Worm (Caenorhabditis elegans): ENCODE results near the gene F52E4.5.

The F52E4.5 gene

DNA sequence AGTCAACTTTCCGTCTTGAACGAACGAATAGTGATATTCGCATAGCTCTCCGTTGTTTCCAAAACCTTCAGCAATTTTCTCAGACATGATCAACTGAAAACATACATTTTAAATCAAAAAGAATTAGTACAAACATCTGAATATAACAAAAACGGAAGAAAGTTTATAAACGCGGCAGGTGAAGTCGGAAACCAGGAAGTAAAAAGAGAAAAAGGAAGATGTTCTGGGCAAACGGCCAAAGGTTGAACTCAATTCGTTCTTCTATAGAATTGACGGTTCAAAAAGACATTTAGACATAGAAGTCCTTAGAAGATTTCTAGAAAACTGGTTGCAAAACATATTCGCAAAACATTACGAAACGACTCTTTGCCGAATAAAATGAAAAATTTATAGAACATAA is at the start of gene F52E4.5:
Gene F52E4.5 (minus strand): TSS at position 101 of the 400 bp plus-strand sequence.
- no peak for TF ChIP-seq W03F9.2 (tag; optimal IDR thresholded peaks at IDR 0.05)
- TF ChIP-seq dao-5 (tag; optimal IDR thresholded peaks at IDR 0.05), result no peak
- TF ChIP-seq him-1 (tag; optimal IDR thresholded peaks at IDR 0.05), result no peak

DNA sequence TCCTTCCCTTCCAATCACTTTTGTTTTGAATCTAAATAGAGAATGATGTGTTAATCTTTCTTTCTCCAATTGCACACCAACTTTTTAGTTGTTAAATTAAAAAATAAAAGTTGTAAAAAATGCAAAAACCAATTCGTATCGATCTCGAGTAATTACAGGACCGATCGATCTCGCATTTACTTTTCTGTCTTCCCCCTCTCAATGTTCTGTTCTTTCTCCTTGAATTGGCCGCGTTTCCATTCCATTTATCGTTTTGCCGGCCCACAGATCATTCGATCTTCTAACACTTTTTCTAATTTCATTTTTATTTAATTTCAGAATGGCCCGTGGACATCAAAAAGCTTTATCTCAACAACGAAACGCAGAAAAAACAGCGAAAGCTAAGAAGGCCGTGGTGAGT is 48.0 kb upstream of the F52E4.5 start, which contains the start of gene K10B3.1:
Gene K10B3.1 (plus strand): TSS at position 301 of the 400 bp plus-strand sequence.
- TF ChIP-seq him-1 (tag; optimal IDR thresholded peaks at IDR 0.05), result no peak
- no peak for TF ChIP-seq dao-5 (tag; optimal IDR thresholded peaks at IDR 0.05)
- no peak for TF ChIP-seq W03F9.2 (tag; optimal IDR thresholded peaks at IDR 0.05)

DNA sequence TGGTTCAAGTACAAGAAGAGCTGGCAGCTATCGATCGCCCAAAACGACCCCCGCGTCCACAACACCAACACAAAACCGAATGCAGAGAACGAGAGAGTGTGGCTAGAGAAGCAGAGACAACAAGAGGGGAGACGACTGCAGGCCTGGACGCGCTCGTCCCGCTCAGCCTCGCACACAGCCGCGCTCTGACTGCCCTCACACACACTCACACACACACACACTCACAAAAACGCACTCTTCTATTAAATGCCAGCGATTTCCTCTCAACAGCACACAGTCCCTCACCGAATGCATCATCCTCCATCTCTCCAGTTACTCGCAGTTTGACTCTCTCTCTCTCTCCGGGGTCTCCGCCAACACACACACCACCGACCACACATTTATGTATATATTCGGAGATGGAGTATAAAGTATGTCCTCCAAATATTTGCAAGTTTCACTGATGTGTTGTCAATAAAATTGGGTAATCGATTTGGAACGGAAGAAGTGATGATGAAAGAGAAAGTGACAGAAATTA is 40.5 kb upstream of the F52E4.5 start:
- TF ChIP-seq W03F9.2 (tag; optimal IDR thresholded peaks at IDR 0.05), result peak; percentile 75
- TF ChIP-seq him-1 (tag; optimal IDR thresholded peaks at IDR 0.05), result peak; percentile 94
- TF ChIP-seq dao-5 (tag; optimal IDR thresholded peaks at IDR 0.05), result no peak

DNA sequence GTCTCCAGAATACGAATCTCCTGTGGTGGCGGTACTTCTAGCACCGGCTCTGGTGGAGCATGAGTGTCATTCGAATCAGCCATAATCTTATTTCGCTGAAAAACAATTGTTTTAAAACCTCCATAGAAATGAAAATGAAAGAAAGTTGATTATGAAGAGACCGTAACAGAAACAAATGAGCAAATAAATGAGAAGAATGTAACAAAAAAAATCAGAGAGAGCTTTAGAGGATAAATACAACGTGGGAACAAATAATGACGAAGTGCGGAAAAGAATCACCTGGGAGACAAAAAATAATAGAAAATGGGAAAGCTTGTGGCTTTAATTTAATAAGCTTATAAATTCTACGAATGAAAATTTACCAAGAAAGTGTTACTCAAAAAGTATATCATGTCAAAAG is 39.8 kb upstream of the F52E4.5 start, which contains the start of gene spc-1:
Gene spc-1 (minus strand): TSS at position 101 of the 400 bp plus-strand sequence.
- TF ChIP-seq dao-5 (tag; optimal IDR thresholded peaks at IDR 0.05), result no peak
- no peak for TF ChIP-seq W03F9.2 (tag; optimal IDR thresholded peaks at IDR 0.05)
- no peak for TF ChIP-seq him-1 (tag; optimal IDR thresholded peaks at IDR 0.05)

DNA sequence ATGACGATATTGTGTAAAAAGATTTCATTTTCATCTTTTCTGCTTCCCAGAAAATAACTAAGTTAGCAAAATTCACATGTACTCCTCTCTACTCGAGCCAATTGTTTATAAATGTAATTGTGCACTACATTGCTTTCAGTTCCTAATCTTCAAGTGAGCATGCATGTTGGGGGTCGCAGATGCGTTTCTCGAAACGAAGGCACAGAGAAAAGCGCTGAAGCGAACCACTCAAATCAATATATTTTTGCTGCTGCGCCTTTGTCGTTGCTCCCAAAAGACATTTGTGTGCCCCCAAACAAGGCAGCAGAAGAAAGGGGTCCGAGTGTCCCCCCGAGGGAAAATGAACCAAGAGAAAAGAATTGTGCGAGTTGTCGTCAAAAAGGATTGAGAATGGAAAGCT is 39.1 kb upstream of the F52E4.5 start:
- no peak for TF ChIP-seq W03F9.2 (tag; optimal IDR thresholded peaks at IDR 0.05)
- peak; percentile 77 for TF ChIP-seq him-1 (tag; optimal IDR thresholded peaks at IDR 0.05)

DNA sequence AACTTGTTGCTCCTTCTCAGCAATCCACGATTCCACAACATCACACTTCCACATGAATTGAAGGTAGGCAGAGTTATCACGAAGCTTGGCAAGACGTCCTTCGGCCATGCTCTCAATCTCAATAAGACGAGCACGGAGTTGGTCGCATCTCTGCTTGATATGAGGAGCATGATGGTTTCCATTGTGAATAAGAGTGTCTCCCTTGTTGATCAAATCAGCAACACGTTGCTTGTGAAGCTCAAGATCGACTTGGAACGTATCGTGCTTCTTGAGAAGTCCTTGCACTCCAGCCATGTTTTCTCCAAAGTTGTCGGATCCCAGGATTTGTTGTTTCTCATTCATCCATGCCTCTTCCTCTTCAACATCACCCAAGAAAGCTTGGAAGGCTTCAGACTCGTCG is 32.5 kb upstream of the F52E4.5 start:
- TF ChIP-seq him-1 (tag; optimal IDR thresholded peaks at IDR 0.05) (no peak), dao-5 (tag; optimal IDR thresholded peaks at IDR 0.05) (no peak), W03F9.2 (tag; optimal IDR thresholded peaks at IDR 0.05) (no peak)

DNA sequence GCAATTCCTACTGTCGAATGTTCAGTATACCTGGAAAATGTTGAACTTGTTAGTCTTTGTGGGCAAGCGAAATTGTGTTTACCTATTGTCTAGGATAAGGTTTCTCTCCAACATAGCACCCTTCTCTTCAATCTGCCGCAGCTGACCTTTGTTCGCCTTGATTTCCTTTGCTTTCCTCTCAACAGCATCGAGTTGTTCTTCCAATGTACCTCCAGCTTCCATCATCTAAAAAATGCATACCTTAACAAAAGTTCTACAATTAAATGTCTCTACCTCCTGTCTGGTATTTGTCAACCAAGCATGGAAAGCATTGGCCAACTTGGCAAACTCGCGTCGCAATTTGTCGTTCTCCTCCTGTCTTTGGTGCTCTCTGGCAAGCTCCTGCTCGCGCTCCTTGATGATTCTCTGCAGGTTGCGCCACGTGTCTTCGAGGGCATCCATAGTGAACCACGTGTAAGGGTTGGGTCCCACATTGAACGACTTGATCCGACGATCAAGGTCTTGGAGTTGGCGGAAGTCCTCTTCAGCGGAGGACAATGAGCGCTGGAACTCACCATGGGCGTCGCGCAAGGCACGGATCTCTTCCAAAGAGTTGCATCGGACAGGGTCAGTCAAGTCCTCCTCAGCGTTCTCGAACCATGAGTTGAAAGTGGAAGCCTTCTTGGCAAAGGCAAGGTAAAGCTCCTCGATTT is 31.6 kb upstream of the F52E4.5 start:
- no peak for TF ChIP-seq him-1 (tag; optimal IDR thresholded peaks at IDR 0.05)
- TF ChIP-seq dao-5 (tag; optimal IDR thresholded peaks at IDR 0.05), result no peak
- no peak for TF ChIP-seq W03F9.2 (tag; optimal IDR thresholded peaks at IDR 0.05)

DNA sequence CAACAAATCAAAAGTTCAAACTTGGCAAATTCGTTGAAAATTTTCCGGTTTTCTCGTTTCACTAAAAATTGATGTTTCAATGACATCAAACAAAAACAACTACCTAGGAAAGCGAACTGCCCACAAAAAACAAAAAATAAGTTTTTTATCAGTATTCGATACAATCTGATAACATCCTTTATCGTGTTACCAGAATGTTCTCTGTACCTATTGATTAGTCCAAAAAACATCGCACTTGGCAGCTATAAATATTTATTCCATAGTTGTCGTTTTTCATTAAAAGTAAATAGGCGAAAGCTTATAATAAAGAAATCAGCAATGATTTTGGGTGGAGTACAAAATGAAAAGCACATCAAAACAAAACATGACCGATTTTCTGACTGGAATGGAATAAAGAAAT is 30.1 kb upstream of the F52E4.5 start:
- TF ChIP-seq him-1 (tag; optimal IDR thresholded peaks at IDR 0.05) (no peak), W03F9.2 (tag; optimal IDR thresholded peaks at IDR 0.05) (no peak), dao-5 (tag; optimal IDR thresholded peaks at IDR 0.05) (no peak)

DNA sequence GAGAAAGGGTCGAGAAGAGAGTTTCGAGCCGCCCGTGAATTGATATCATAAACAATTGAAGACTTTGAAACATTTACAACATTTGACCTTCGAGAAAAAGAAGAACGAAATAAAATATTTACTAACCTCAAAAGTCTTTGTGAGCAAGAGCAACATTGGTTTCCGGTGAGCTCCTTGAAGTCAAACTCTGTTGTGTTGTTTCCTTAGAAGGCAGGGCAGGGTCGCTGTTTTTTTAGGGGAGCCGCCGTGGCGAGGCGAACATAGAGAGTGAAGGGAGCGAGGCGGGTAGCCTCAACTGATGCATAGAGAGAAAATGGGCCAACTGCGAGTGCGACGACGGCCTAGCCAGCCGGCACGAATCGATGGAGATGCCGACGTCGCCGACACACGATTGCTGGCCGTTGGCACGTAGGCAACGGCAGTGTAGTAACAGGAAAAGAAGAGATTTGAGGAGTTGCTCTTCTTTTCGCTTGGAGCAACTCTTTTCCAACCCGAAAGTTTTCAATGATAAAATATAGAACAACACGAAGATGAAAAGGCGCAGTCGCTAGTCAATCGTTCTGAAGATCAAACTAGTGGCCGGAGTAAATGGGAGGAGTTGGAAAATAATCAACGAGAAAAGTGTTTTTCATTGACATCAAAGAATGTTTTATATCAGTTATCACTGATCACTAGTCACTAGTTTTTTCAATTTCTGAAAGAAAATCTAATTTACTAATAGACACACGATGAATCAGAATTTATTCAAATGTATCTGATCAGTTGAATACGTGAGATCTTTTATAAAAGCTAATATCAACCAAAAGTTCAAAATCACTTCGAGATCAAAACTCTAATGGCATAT is 29.1 kb upstream of the F52E4.5 start, which contains the start of gene mai-1:
Gene mai-1 (minus strand): TSS at position 557 of the 844 bp plus-strand sequence.
- TF ChIP-seq W03F9.2 (tag; optimal IDR thresholded peaks at IDR 0.05), result no peak
- TF ChIP-seq dao-5 (tag; optimal IDR thresholded peaks at IDR 0.05), result peak; percentile 42
- peak; percentile 85 for TF ChIP-seq him-1 (tag; optimal IDR thresholded peaks at IDR 0.05)

DNA sequence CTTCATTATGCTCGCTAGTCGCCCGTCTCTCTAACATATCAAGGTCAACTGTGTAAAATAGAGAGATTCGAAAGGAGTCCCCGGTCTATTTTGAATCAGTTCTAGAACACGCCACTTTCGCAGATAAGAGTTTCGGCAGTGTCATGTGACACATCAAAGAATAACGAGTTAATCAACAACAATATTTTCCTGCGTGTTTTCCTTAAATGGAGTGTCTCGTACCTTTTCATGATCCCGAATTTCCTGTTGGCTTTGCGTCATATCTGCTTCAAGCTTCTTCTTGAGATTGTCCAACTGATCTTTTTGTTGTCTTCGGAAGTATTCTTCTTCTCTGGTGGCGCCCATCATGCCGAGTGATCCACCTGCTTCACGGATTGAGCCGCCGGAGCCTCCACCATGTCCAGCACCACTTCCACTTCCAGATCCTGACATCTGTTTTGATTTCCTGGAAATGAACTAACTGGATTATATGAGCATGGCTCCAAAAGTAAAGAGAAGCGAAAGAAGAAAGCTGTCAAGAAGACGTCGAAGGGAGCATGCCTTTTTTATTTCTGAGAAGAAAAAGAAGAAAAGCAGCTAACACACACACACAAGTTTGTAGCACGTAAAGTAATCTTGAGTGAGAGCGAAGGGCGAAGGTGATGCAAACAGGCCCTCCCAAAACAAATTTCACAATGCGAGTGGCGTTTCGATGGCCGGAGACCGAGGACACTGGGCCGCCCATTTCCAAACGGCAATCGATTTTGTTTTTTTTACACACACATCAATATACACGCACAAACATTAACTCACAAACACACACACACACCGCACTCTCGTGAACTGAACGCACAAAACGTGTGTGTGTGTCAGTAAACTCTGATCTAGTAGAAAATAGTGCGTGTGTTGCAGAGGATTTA is 28.2 kb upstream of the F52E4.5 start:
- TF ChIP-seq W03F9.2 (tag; optimal IDR thresholded peaks at IDR 0.05), result peak; percentile 26
- TF ChIP-seq him-1 (tag; optimal IDR thresholded peaks at IDR 0.05), result no peak

DNA sequence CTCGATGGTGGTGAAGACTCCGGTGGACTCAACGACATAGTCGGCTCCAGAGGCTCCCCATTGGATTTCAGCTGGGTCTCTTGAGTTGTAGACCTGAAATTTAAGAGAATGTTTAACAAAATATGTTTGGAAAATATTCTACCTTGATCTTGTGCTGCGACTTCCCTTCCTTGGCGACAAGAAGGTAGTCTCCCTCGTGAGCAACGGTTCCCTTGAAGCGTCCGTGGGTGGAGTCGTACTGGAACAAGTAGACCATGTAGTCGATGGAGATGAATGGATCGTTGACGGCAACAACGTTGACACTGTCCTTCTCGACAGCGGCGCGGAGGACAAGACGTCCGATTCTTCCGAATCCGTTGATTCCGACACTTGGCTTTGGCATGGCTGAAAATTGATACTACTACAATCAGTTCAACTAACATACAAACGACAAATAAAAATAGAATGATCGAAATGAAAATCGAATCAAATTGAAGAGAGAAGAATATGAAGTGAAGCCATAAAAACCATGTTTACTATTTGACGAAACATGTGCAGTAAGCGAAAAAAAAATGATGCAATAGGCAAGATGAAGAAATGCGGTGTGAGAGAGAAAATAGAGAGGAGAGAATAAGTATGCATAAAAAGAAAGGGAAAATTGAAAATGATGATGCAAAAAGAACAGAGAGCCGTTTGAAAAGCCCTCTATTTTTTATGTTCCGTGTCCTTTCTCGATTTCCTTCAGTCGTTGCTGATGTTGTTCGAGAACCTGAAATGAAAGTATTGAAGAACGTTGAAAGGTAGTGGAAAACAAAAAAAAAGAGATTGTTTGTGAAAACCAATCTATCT is 27.4 kb upstream of the F52E4.5 start, which contains the start of gene gpd-2:
Gene gpd-2 (minus strand): TSS at position 384 of the 828 bp plus-strand sequence.
- TF ChIP-seq W03F9.2 (tag; optimal IDR thresholded peaks at IDR 0.05) (no peak), dao-5 (tag; optimal IDR thresholded peaks at IDR 0.05) (no peak), him-1 (tag; optimal IDR thresholded peaks at IDR 0.05) (no peak)

DNA sequence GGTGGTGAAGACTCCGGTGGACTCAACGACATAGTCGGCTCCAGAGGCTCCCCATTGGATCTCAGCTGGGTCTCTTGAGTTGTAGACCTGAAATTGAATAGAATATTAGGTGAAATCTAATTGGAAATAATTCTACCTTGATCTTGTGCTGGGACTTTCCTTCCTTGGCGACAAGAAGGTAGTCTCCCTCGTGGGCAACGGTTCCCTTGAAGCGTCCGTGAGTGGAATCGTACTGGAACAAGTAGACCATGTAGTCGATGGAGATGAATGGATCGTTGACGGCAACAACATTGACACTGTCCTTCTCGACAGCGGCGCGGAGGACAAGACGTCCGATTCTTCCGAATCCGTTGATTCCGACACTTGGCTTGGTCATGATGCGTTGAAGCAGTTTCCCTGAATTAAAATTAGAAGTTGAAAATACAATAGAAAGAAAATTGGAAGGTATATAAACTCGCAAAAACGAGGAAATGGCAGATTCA is 25.8 kb upstream of the F52E4.5 start, which contains the start of gene gpd-3:
Gene gpd-3 (minus strand): TSS at position 396 of the 482 bp plus-strand sequence.
- TF ChIP-seq W03F9.2 (tag; optimal IDR thresholded peaks at IDR 0.05) (no peak), dao-5 (tag; optimal IDR thresholded peaks at IDR 0.05) (no peak), him-1 (tag; optimal IDR thresholded peaks at IDR 0.05) (no peak)
